Fruit fly (Drosophila melanogaster) whole organism, adult: ENCODE data around the gene Scsalpha2.

Experiments used
- cnc ChIP-seq, 2 experiments: fragments of >200 bp; optimal IDR thresholded peaks; 2 replicates each; lab custom pipeline; 2017
- kay ChIP-seq: fragments of 200-800 bp; sonication (Bioruptor generic); peaks from one replicate; lab custom pipeline; 2016; ENCODE audit warnings: missing biosample characterization, missing genetic modification characterization, borderline replicate concordance
- tj ChIP-seq: fragments of 200-800 bp; sonication (Bioruptor generic); optimal IDR thresholded peaks from 3 replicates; lab custom pipeline; 2017; ENCODE audit warnings: missing biosample characterization, mild to moderate bottlenecking, missing genetic modification characterization, moderate library complexity

DNA sequence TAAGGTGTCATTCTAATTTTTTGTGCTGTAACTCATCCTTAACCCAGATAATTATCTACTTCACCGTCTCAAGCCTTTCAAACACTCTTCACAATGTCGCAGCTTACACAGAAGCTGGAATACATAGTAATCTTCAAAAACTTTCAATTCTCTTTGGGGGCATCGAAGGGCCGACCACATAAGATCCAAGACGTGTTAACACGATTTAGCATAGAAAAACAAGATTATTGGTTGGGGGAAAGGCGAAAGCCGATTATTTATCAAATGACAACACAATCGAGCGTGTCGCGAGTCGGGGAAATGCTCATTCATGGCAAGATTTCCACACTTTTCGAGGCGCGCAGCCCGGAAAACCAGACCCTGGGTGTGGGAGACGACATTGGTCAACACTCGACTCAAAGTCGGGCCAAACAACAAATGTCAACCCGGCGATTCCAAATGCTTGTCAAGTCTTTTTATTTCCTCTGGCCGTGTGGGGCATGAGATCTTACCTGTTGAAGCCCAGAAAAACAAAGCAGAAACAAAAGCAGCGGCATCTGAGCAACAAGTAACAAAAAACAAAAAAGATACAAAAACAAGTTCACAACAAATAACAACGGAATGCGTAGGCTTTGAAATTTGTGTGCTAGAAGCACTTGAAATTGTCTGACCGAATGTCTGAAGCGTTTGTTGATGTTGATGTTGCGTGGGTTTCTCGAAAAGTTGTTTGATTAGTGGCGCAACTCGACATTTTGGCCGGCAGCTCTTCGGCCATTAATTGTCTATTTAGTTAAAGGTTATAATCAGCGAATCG is 47.7 kb upstream of the Scsalpha2 start:
- no peak for TF ChIP-seq kay
- no peak for TF ChIP-seq cnc (optimal IDR thresholded peaks at IDR 0.05; lab: Kevin White, UChicago)
- no peak for TF ChIP-seq tj
